Fruit fly (Drosophila melanogaster) whole organism, prepupa: ENCODE results near the gene CheB38b.

Source experiments
- Blimp-1 ChIP-seq: fragments of 200-800 bp; sonication (Bioruptor generic); optimal IDR thresholded peaks from 3 replicates; lab custom pipeline; 2017; ENCODE audit warnings: missing biosample characterization, missing genetic modification characterization, mild to moderate bottlenecking, moderate library complexity, missing genetic modification reagents
- CG10669 ChIP-seq: fragments of 200-800 bp; sonication (Bioruptor generic); optimal IDR thresholded peaks from 3 replicates; lab custom pipeline; 2018; ENCODE audit warnings: missing biosample characterization, mild to moderate bottlenecking, missing genetic modification characterization, moderate library complexity
- CG11294 ChIP-seq: fragments of 200-800 bp; sonication (Bioruptor generic); IDR thresholded peaks from 2 replicates; pipeline ENCODE4 v1.3.6; 2022; ENCODE audit warnings: missing biosample characterization, missing genetic modification characterization
- CG15336 ChIP-seq: fragments of 200-800 bp; sonication (Bioruptor generic); IDR thresholded peaks from 2 replicates; pipeline ENCODE4 v1.3.6; 2022; ENCODE audit warnings: missing biosample characterization, missing genetic modification characterization
- CG1621 ChIP-seq: fragments of 200-800 bp; sonication (Bioruptor generic); optimal IDR thresholded peaks from 3 replicates; lab custom pipeline; 2018; ENCODE audit warnings: missing biosample characterization, mild to moderate bottlenecking, missing genetic modification characterization
- CG3032 ChIP-seq: fragments of 200-800 bp; optimal IDR thresholded peaks from 2 replicates; lab custom pipeline; 2019; ENCODE audit warnings: missing biosample characterization, mild to moderate bottlenecking, missing genetic modification characterization, moderate library complexity
- CG31627 ChIP-seq: fragments of 200-800 bp; sonication (Bioruptor generic); optimal IDR thresholded peaks from 3 replicates; lab custom pipeline; 2016; ENCODE audit warnings: missing biosample characterization, missing genetic modification characterization
- CG34406 ChIP-seq: fragments of 200-800 bp; sonication (Bioruptor generic); optimal IDR thresholded peaks from 3 replicates; lab custom pipeline; 2016; ENCODE audit warnings: missing biosample characterization, missing genetic modification characterization
- CG3919 ChIP-seq: fragments of 200-800 bp; sonication (Bioruptor generic); optimal IDR thresholded peaks from 3 replicates; lab custom pipeline; 2016; ENCODE audit warnings: missing biosample characterization, missing genetic modification characterization
- CG4318 ChIP-seq: fragments of 200-800 bp; sonication (Bioruptor generic); optimal IDR thresholded peaks from 3 replicates; lab custom pipeline; 2017; ENCODE audit warnings: missing biosample characterization, mild to moderate bottlenecking, missing genetic modification characterization
- CG6163 ChIP-seq: fragments of 200-800 bp; sonication (Bioruptor generic); IDR thresholded peaks from 3 replicates; pipeline ENCODE4 v1.3.6; 2022; ENCODE audit warnings: missing biosample characterization, missing genetic modification characterization
- CG6276 ChIP-seq: fragments of 200-800 bp; sonication (Bioruptor generic); optimal IDR thresholded peaks from 2 replicates; lab custom pipeline; 2017; ENCODE audit warnings: missing biosample characterization, mild to moderate bottlenecking, missing genetic modification characterization
- CG6854 ChIP-seq: fragments of 200-800 bp; sonication (Bioruptor generic); optimal IDR thresholded peaks from 2 replicates; lab custom pipeline; 2017; ENCODE audit warnings: missing biosample characterization, mild to moderate bottlenecking, missing genetic modification characterization
- CG7368 ChIP-seq: fragments of 200-800 bp; sonication (Bioruptor generic); optimal IDR thresholded peaks from 3 replicates; lab custom pipeline; 2016; ENCODE audit warnings: missing biosample characterization, missing genetic modification characterization
- CG8119 ChIP-seq: fragments of 200-800 bp; sonication (Bioruptor generic); IDR thresholded peaks from 3 replicates; pipeline ENCODE4 v1.3.6; 2022; ENCODE audit warnings: missing biosample characterization, missing genetic modification characterization
- CG8319 ChIP-seq: fragments of 200-800 bp; sonication (Bioruptor generic); optimal IDR thresholded peaks from 3 replicates; lab custom pipeline; 2016; ENCODE audit warnings: missing biosample characterization, missing genetic modification characterization
- CG9139 ChIP-seq: fragments of 200-800 bp; sonication (Bioruptor generic); optimal IDR thresholded peaks from 3 replicates; lab custom pipeline; 2017; ENCODE audit warnings: missing biosample characterization, mild to moderate bottlenecking, missing genetic modification characterization
- Eip75B ChIP-seq: fragments of 200-800 bp; sonication (Bioruptor generic); optimal IDR thresholded peaks from 3 replicates; lab custom pipeline; 2016; ENCODE audit warnings: missing biosample characterization, missing genetic modification characterization
- Eip78C ChIP-seq: fragments of 200-800 bp; sonication (Bioruptor generic); peaks from one replicate; lab custom pipeline; 2016; ENCODE audit warnings: missing biosample characterization, missing genetic modification characterization
- Eip93F ChIP-seq: fragments of 200-800 bp; sonication (Bioruptor generic); optimal IDR thresholded peaks from 2 replicates; lab custom pipeline; 2016; ENCODE audit warnings: missing biosample characterization, mild to moderate bottlenecking, missing genetic modification characterization
- Ets21C ChIP-seq: fragments of 200-800 bp; sonication (Bioruptor generic); optimal IDR thresholded peaks from 3 replicates; lab custom pipeline; 2016; ENCODE audit warnings: missing biosample characterization, missing genetic modification characterization
- Ets96B ChIP-seq: fragments of 200-800 bp; optimal IDR thresholded peaks from 2 replicates; lab custom pipeline; 2019; ENCODE audit warnings: missing biosample characterization, mild to moderate bottlenecking, missing genetic modification characterization, moderate library complexity
- Hr39 ChIP-seq: fragments of 200-800 bp; sonication (Bioruptor generic); optimal IDR thresholded peaks from 2 replicates; lab custom pipeline; 2016; ENCODE audit warnings: missing biosample characterization, missing genetic modification characterization
- Hr4 ChIP-seq: fragments of 200-800 bp; sonication (Bioruptor generic); optimal IDR thresholded peaks from 3 replicates; lab custom pipeline; 2016; ENCODE audit warnings: missing biosample characterization, missing genetic modification characterization
- Lpt ChIP-seq: fragments of 200-800 bp; sonication (Bioruptor generic); optimal IDR thresholded peaks from 3 replicates; lab custom pipeline; 2016; ENCODE audit warnings: missing biosample characterization, missing genetic modification characterization
- Met ChIP-seq: fragments of 200-800 bp; sonication (Bioruptor generic); optimal IDR thresholded peaks from 3 replicates; lab custom pipeline; 2016; ENCODE audit warnings: missing biosample characterization, missing genetic modification characterization
- OdsH ChIP-seq: fragments of 200-800 bp; sonication (Bioruptor generic); optimal IDR thresholded peaks from 3 replicates; lab custom pipeline; 2016; ENCODE audit warnings: missing biosample characterization, missing genetic modification characterization
- Smox ChIP-seq: fragments of 200-800 bp; sonication (Bioruptor generic); optimal IDR thresholded peaks from 3 replicates; lab custom pipeline; 2016; ENCODE audit warnings: missing biosample characterization, missing genetic modification characterization
- Sox102F ChIP-seq: fragments of 200-800 bp; sonication (Bioruptor generic); optimal IDR thresholded peaks from 2 replicates; lab custom pipeline; 2016; ENCODE audit warnings: missing biosample characterization, mild to moderate bottlenecking, missing genetic modification characterization
- Sox14 ChIP-seq: fragments of 200-800 bp; sonication (Bioruptor generic); optimal IDR thresholded peaks from 3 replicates; lab custom pipeline; 2016; ENCODE audit warnings: missing biosample characterization, missing genetic modification characterization
- achi ChIP-seq: fragments of 200-800 bp; sonication (Bioruptor generic); optimal IDR thresholded peaks from 3 replicates; lab custom pipeline; 2016; ENCODE audit warnings: missing biosample characterization, missing genetic modification characterization
- cyc ChIP-seq: fragments of 200-800 bp; sonication (Bioruptor generic); optimal IDR thresholded peaks from 3 replicates; lab custom pipeline; 2016; ENCODE audit warnings: missing biosample characterization, missing genetic modification characterization
- dsx ChIP-seq: fragments of 200-800 bp; optimal IDR thresholded peaks from 3 replicates; lab custom pipeline; 2019; ENCODE audit warnings: missing biosample characterization, mild to moderate bottlenecking, missing genetic modification characterization, moderate library complexity; ENCODE audit not compliant: poor library complexity, severe bottlenecking
- eg ChIP-seq: fragments of 200-800 bp; sonication (Bioruptor generic); IDR thresholded peaks from 3 replicates; pipeline ENCODE4 v1.3.6; 2022; ENCODE audit warnings: missing biosample characterization, missing genetic modification characterization
- fd59A ChIP-seq: fragments of 200-800 bp; sonication (Bioruptor generic); optimal IDR thresholded peaks from 2 replicates; lab custom pipeline; 2017; ENCODE audit warnings: missing biosample characterization, mild to moderate bottlenecking, missing genetic modification characterization, missing genetic modification reagents
- fkh ChIP-seq: fragments of 200-800 bp; sonication (Bioruptor generic); optimal IDR thresholded peaks from 3 replicates; lab custom pipeline; 2017; ENCODE audit warnings: missing biosample characterization, mild to moderate bottlenecking, missing genetic modification characterization, moderate library complexity
- lz ChIP-seq: fragments of 200-800 bp; sonication (Bioruptor generic); optimal IDR thresholded peaks from 3 replicates; lab custom pipeline; 2016; ENCODE audit warnings: missing biosample characterization, missing genetic modification characterization
- net ChIP-seq: fragments of 200-800 bp; sonication (Bioruptor generic); optimal IDR thresholded peaks from 3 replicates; lab custom pipeline; 2016; ENCODE audit warnings: missing biosample characterization, missing genetic modification characterization
- pdm3 ChIP-seq: fragments of 200-800 bp; sonication (Bioruptor generic); optimal IDR thresholded peaks from 3 replicates; lab custom pipeline; 2016; ENCODE audit warnings: missing biosample characterization, missing genetic modification characterization
- ss ChIP-seq, 2 experiments: fragments of 200-800 bp; sonication (Bioruptor generic); optimal IDR thresholded peaks; 2 replicates in 1 of 2; 3 replicates in 1 of 2; lab custom pipeline; 2017 to 2018; ENCODE audit warnings: mild to moderate bottlenecking in 2 of 2, missing biosample characterization in 2 of 2, missing genetic modification characterization in 2 of 2, moderate library complexity in 1 of 2
- svp ChIP-seq: fragments of 200-800 bp; sonication (Bioruptor generic); peaks from one replicate; lab custom pipeline; 2016; ENCODE audit warnings: missing biosample characterization, missing genetic modification characterization
- vri ChIP-seq: fragments of 200-800 bp; sonication (Bioruptor generic); optimal IDR thresholded peaks from 3 replicates; lab custom pipeline; 2016; ENCODE audit warnings: missing biosample characterization, mild to moderate bottlenecking, missing genetic modification characterization

CheB38b gene

DNA sequence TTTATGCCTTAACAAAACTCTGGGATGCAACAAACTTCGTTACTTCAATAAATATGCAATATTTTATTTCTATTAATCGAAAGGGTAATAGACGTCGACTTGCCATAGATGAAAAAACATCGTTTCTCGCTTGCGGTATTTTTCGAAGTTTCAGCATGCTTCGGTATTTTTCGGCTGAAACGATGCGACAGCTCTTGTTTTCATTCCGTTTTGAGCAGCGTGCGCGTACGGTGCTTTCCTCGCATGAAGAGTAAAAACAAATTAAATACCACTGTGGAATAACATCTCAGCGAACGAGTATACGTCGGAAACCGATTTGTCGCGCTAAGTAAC, 19.6 kb downstream of the CheB38b start, which contains the start of gene CG9328 (continued):
- TF ChIP-seq CG8319 (peak; percentile 2), Sox14 (GFP tag; lab: Kevin White, UChicago) (peak; percentile 0), cyc (GFP tag; lab: Kevin White, UChicago) (peak; percentile 42), pdm3 (peak; percentile 56), CG11294 (GFP tag; lab: Robert Waterston, UW) (peak; percentile 18; the same call in 1 of the 2 replicates), dsx (no peak), Sox102F (GFP tag; lab: Kevin White, UChicago) (peak; percentile 72)

DNA sequence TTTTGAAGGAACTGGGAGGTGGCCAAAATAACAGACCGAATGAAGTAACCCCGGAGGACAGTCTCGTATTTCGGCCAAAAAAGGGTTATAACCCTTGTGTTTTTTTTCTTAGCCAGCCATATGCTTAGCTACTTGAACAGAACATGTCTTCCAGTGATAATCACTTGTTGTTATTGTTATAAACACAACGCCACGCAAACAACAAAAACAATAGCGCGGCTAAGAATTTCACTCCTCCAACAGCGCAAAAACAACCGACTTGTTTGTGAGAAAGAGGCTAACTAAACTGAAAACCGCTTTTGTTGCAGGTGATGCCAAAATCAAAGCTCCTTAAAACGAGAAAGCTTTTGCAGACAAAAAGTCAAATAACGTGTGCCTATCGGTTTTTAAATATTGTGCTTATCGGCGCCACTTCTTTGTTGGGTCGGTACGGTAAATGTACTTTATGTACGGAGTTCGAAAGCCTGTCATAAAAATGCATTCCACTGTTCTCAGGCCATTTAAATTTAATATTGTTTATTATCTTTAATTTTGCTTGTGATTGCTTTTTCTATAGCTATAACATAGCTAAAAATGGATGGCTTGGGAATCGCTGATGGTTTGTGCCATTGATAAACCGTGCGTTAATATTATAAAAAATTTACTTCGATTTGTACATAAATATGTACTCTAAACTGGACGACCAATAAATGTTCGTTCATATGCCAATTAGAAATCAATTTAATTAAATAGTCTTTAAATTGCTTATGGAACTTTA, 20.1 kb downstream of the CheB38b start, which contains the start of gene vari:
vari (minus strand) TSS at position 285 of the 757 bp plus-strand sequence.
- TF ChIP-seq CG15336 (GFP tag; lab: Robert Waterston, UW) (peak; percentile 27; the same call in 1 of the 2 replicates), Ets96B (tag; lab: Kevin White, UChicago) (no peak), fkh (GFP tag; lab: Kevin White, UChicago) (no peak), achi (GFP tag; lab: Kevin White, UChicago) (peak; percentile 46), CG9139 (GFP tag; lab: Kevin White, UChicago) (no peak), Smox (no peak), ss (GFP tag; optimal IDR thresholded peaks at IDR 0.05; lab: Kevin White, UChicago) (peak in 1 of 2 experiments; percentile 5), Sox102F (GFP tag; lab: Kevin White, UChicago) (no peak), CG6163 (GFP tag; lab: Robert Waterston, UW) (peak; percentile 60; the same call in 2 of the 3 replicates), Eip75B (GFP tag; lab: Kevin White, UChicago) (no peak), CG7368 (GFP tag; lab: Kevin White, UChicago) (no peak), CG6854 (GFP tag; lab: Kevin White, UChicago) (peak; percentile 18), vri (GFP tag; lab: Kevin White, UChicago) (peak; percentile 18)

- TF ChIP-seq Lpt (GFP tag; lab: Kevin White, UChicago) (no peak), fd59A (GFP tag; lab: Kevin White, UChicago) (no peak), CG4318 (GFP tag; lab: Kevin White, UChicago) (no peak), CG7368 (GFP tag; lab: Kevin White, UChicago) (no peak), CG9139 (GFP tag; lab: Kevin White, UChicago) (no peak), Eip75B (GFP tag; lab: Kevin White, UChicago) (no peak), Ets21C (GFP tag; lab: Kevin White, UChicago) (no peak), Hr4 (no peak), CG34406 (GFP tag; lab: Kevin White, UChicago) (no peak), CG6854 (GFP tag; lab: Kevin White, UChicago) (no peak), Met (GFP tag; lab: Kevin White, UChicago) (no peak), svp (no peak), CG11294 (GFP tag; lab: Robert Waterston, UW) (no peak), CG31627 (GFP tag; lab: Kevin White, UChicago) (no peak), Eip93F (GFP tag; lab: Kevin White, UChicago) (no peak), achi (GFP tag; lab: Kevin White, UChicago) (no peak), CG10669 (GFP tag; lab: Kevin White, UChicago) (no peak), CG3032 (tag; lab: Kevin White, UChicago) (no peak), lz (GFP tag; lab: Kevin White, UChicago) (no peak), net (GFP tag; lab: Kevin White, UChicago) (no peak)
Observed at dm6 chr2L:20795774-20796173, 21.3 kb downstream of the CheB38b start.

dm6 chr2L:20794656-20795055, 22.4 kb downstream of the CheB38b start:
- TF ChIP-seq CG3919 (GFP tag; lab: Kevin White, UChicago) (no peak), Hr39 (GFP tag; lab: Kevin White, UChicago) (no peak), CG6854 (GFP tag; lab: Kevin White, UChicago) (peak; percentile 53), Ets21C (GFP tag; lab: Kevin White, UChicago) (no peak), CG6276 (peak; percentile 11), dsx (no peak), CG34406 (GFP tag; lab: Kevin White, UChicago) (no peak), cyc (GFP tag; lab: Kevin White, UChicago) (no peak), eg (GFP tag; lab: Robert Waterston, UW) (peak; percentile 35; the same call in 1 of the 3 replicates), CG7368 (GFP tag; lab: Kevin White, UChicago) (no peak), Ets96B (tag; lab: Kevin White, UChicago) (no peak), Blimp-1 (GFP tag; lab: Kevin White, UChicago) (peak; percentile 10), CG1621 (no peak), CG8119 (GFP tag; lab: Robert Waterston, UW) (no peak), Eip78C (no peak), svp (no peak), OdsH (GFP tag; lab: Kevin White, UChicago) (no peak), Met (GFP tag; lab: Kevin White, UChicago) (no peak)
